Worm (Caenorhabditis elegans) whole organism, late embryonic: ENCODE measurements around the gene map-1.

Experiments used
- C08G9.2 ChIP-seq: sonication (generic microtip); optimal IDR thresholded peaks from 2 replicates; lab custom pipeline; 2016; ENCODE audit warnings: mild to moderate bottlenecking, missing genetic modification characterization, moderate library complexity, missing compliant biosample characterization
- K02D7.2 ChIP-seq: sonication (generic microtip); optimal IDR thresholded peaks from 2 replicates; lab custom pipeline; 2017; ENCODE audit warnings: mild to moderate bottlenecking, missing genetic modification characterization, missing compliant biosample characterization
- K09A11.1 ChIP-seq: sonication (generic microtip); optimal IDR thresholded peaks from 2 replicates; lab custom pipeline; 2017; ENCODE audit warnings: antibody characterized with exemption, mild to moderate bottlenecking, missing genetic modification characterization, missing compliant biosample characterization; ENCODE audit not compliant: insufficient read depth
- ahr-1 ChIP-seq: sonication (generic microtip); optimal IDR thresholded peaks from 2 replicates; lab custom pipeline; 2016; ENCODE audit warnings: missing genetic modification characterization, missing compliant biosample characterization
- ama-1 ChIP-seq: fragments of 150-350 bp; optimal IDR thresholded peaks from 2 replicates; lab custom pipeline; 2014
- ceh-18 ChIP-seq: sonication (generic microtip); optimal IDR thresholded peaks from 2 replicates; lab custom pipeline; 2016; ENCODE audit warnings: missing genetic modification characterization, missing compliant biosample characterization
- ceh-19 ChIP-seq: fragments of 200-800 bp; sonication (Bioruptor generic); optimal IDR thresholded peaks from 2 replicates; lab custom pipeline; 2018; ENCODE audit warnings: mild to moderate bottlenecking, missing genetic modification characterization, missing compliant biosample characterization
- ceh-22 ChIP-seq: sonication (generic microtip); optimal IDR thresholded peaks from 2 replicates; lab custom pipeline; 2017; ENCODE audit warnings: missing biosample characterization, missing genetic modification characterization
- ceh-30 ChIP-seq: fragments of 150-350 bp; optimal IDR thresholded peaks from 2 replicates; lab custom pipeline; 2014; ENCODE audit warnings: missing biosample characterization, missing genetic modification characterization
- ceh-34 ChIP-seq: sonication (generic microtip); optimal IDR thresholded peaks from 2 replicates; lab custom pipeline; 2016; ENCODE audit warnings: mild to moderate bottlenecking, missing genetic modification characterization, missing compliant biosample characterization
- ceh-45 ChIP-seq: fragments of 200-800 bp; sonication (Bioruptor generic); IDR thresholded peaks from 2 replicates; pipeline ENCODE4 v1.3.6; 2022; ENCODE audit warnings: missing genetic modification reagents, missing genetic modification characterization, missing compliant biosample characterization
- ceh-6 ChIP-seq: fragments of 200-800 bp; sonication (Bioruptor generic); optimal IDR thresholded peaks from 2 replicates; lab custom pipeline; 2018; ENCODE audit warnings: mild to moderate bottlenecking, missing genetic modification characterization, missing compliant biosample characterization
- dmd-4 ChIP-seq: sonication (generic microtip); optimal IDR thresholded peaks from 2 replicates; lab custom pipeline; 2016; ENCODE audit warnings: borderline replicate concordance, missing genetic modification characterization, missing compliant biosample characterization
- dve-1 ChIP-seq: sonication (generic microtip); optimal IDR thresholded peaks from 2 replicates; lab custom pipeline; 2017; ENCODE audit warnings: antibody characterized with exemption, mild to moderate bottlenecking, missing genetic modification characterization, missing compliant biosample characterization
- elt-2 ChIP-seq: sonication (generic microtip); optimal IDR thresholded peaks from 2 replicates; lab custom pipeline; 2016; ENCODE audit warnings: missing genetic modification reagents, missing genetic modification characterization, missing compliant biosample characterization
- elt-4 ChIP-seq: sonication (generic microtip); optimal IDR thresholded peaks from 2 replicates; lab custom pipeline; 2016; ENCODE audit warnings: missing genetic modification characterization, missing compliant biosample characterization
- ets-4 ChIP-seq: sonication (generic microtip); optimal IDR thresholded peaks from 2 replicates; lab custom pipeline; 2016; ENCODE audit warnings: missing genetic modification characterization, missing compliant biosample characterization
- eyg-1 ChIP-seq: sonication (generic microtip); optimal IDR thresholded peaks from 2 replicates; lab custom pipeline; 2016; ENCODE audit warnings: missing genotype, missing genetic modification characterization, missing compliant biosample characterization
- fax-1 ChIP-seq: sonication (generic microtip); optimal IDR thresholded peaks from 2 replicates; lab custom pipeline; 2016; ENCODE audit warnings: missing genotype, missing genetic modification characterization, missing compliant biosample characterization
- fkh-6 ChIP-seq: sonication (generic microtip); optimal IDR thresholded peaks from 2 replicates; lab custom pipeline; 2016; ENCODE audit warnings: missing genetic modification characterization, missing compliant biosample characterization
- gmeb-2 ChIP-seq: sonication (generic microtip); optimal IDR thresholded peaks from 2 replicates; lab custom pipeline; 2016; ENCODE audit warnings: missing genetic modification characterization, inconsistent platforms, missing compliant biosample characterization
- hlh-13 ChIP-seq: fragments of 200-800 bp; sonication (Bioruptor generic); optimal IDR thresholded peaks from 2 replicates; lab custom pipeline; 2018; ENCODE audit warnings: mild to moderate bottlenecking, missing genetic modification characterization, missing compliant biosample characterization
- hlh-15 ChIP-seq: sonication (generic microtip); optimal IDR thresholded peaks from 2 replicates; lab custom pipeline; 2016; ENCODE audit warnings: missing genetic modification characterization, missing compliant biosample characterization
- hlh-30 ChIP-seq: sonication (generic microtip); optimal IDR thresholded peaks from 2 replicates; lab custom pipeline; 2017; ENCODE audit warnings: antibody characterized with exemption, missing genetic modification characterization, missing compliant biosample characterization; ENCODE audit not compliant: insufficient read depth
- hlh-6 ChIP-seq: sonication (generic microtip); optimal IDR thresholded peaks from 2 replicates; lab custom pipeline; 2016; ENCODE audit warnings: missing genotype, missing genetic modification characterization, missing compliant biosample characterization
- hlh-8 ChIP-seq: sonication (generic microtip); optimal IDR thresholded peaks from 2 replicates; lab custom pipeline; 2016; ENCODE audit warnings: missing genotype, missing genetic modification characterization, missing compliant biosample characterization
- lin-11 ChIP-seq: fragments of 200-800 bp; sonication (Bioruptor generic); optimal IDR thresholded peaks from 2 replicates; lab custom pipeline; 2018; ENCODE audit warnings: mild to moderate bottlenecking, missing genetic modification characterization, missing compliant biosample characterization
- madf-2 ChIP-seq: sonication (generic microtip); optimal IDR thresholded peaks from 2 replicates; lab custom pipeline; 2017; ENCODE audit warnings: missing genetic modification characterization, missing compliant biosample characterization
- nfya-1 ChIP-seq: sonication (generic microtip); optimal IDR thresholded peaks from 2 replicates; lab custom pipeline; 2017; ENCODE audit warnings: missing genetic modification characterization, mild to moderate bottlenecking, missing compliant biosample characterization, antibody characterized with exemption, moderate library complexity
- odd-2 ChIP-seq: sonication (generic microtip); optimal IDR thresholded peaks from 2 replicates; lab custom pipeline; 2017; ENCODE audit warnings: antibody characterized with exemption, mild to moderate bottlenecking, missing genetic modification characterization, missing compliant biosample characterization
- pag-3 ChIP-seq: sonication (generic microtip); optimal IDR thresholded peaks from 2 replicates; lab custom pipeline; 2016; ENCODE audit warnings: missing compliant biosample characterization, missing genetic modification characterization, borderline replicate concordance
- pha-2 ChIP-seq: sonication (generic microtip); optimal IDR thresholded peaks from 2 replicates; lab custom pipeline; 2017; ENCODE audit warnings: mild to moderate bottlenecking, missing genetic modification characterization, missing compliant biosample characterization
- pros-1 ChIP-seq: fragments of 150-350 bp; optimal IDR thresholded peaks from 2 replicates; lab custom pipeline; 2014; ENCODE audit warnings: missing biosample characterization, missing genetic modification reagents, missing genetic modification characterization
- sdc-2 ChIP-seq: sonication (generic microtip); optimal IDR thresholded peaks from 2 replicates; lab custom pipeline; 2016; ENCODE audit warnings: missing genotype, missing genetic modification characterization, missing compliant biosample characterization
- sox-2 ChIP-seq: fragments of 200-800 bp; sonication (Bioruptor generic); IDR thresholded peaks from 2 replicates; pipeline ENCODE4 v1.3.6; 2022; ENCODE audit warnings: missing genetic modification reagents, missing genetic modification characterization, missing compliant biosample characterization
- syd-9 ChIP-seq: sonication (generic microtip); optimal IDR thresholded peaks from 2 replicates; lab custom pipeline; 2016; ENCODE audit warnings: mild to moderate bottlenecking, missing genetic modification characterization, moderate library complexity, missing compliant biosample characterization
- tbx-2 ChIP-seq: sonication (generic microtip); optimal IDR thresholded peaks from 2 replicates; lab custom pipeline; 2016; ENCODE audit warnings: missing genetic modification characterization, missing compliant biosample characterization
- tbx-7 ChIP-seq: sonication (generic microtip); optimal IDR thresholded peaks from 2 replicates; lab custom pipeline; 2016; ENCODE audit warnings: missing genotype, missing genetic modification characterization, missing compliant biosample characterization
- unc-3 ChIP-seq, 2 experiments: fragments of 200-800 bp in 1 of 2; sonication (Bioruptor generic) in 1 of 2; sonication (generic microtip) in 1 of 2; conservative IDR thresholded peaks in 1 of 2; optimal IDR thresholded peaks in 1 of 2; 2 replicates each; pipeline versions ENCODE4 v1.3.6 to Lab custom; 2016 to 2022; ENCODE audit warnings: missing compliant biosample characterization in 2 of 2, missing genetic modification characterization in 2 of 2, missing genetic modification reagents in 1 of 2
- unc-86 ChIP-seq: sonication (generic microtip); optimal IDR thresholded peaks from 2 replicates; lab custom pipeline; 2016; ENCODE audit warnings: missing genetic modification characterization, missing compliant biosample characterization
- ztf-16 ChIP-seq: sonication (generic microtip); optimal IDR thresholded peaks from 2 replicates; lab custom pipeline; 2017; ENCODE audit warnings: missing genetic modification characterization, missing compliant biosample characterization

map-1 gene

DNA sequence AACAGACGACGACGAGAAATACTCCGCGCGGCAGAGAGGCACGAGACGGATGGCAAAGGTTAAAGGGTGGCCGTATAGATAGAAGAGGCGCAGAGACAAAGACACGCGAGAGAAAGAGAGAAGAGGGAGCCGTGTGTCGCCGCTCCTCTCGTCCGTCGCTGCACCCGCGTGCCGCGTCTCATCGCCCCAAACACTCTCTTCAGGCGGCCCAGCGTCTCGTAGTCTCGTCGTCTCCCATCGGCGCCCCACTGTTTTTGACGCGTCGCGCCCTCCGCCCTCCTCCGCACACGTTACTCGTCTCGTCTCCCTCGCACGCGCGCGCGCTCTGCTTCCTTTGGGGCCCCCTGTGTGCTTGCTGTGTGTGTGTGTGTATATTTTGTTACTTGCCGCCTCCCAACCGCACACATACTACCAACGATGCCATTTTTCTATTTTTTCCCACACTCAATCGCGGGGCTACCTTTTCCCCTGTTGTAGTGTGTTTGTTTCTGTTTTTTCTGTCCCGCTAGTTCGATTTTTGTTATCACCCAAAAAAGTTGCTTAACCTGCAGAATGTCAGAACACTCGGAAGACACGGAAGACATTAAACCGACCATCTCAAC, 50.0 kb downstream of the map-1 start, which contains the start of gene madf-9 (continued):
- no peak for TF ChIP-seq hlh-15 (tag; lab: Kevin White, UChicago)
- peak; percentile 63 for TF ChIP-seq pros-1 (tag; lab: Kevin White, UChicago)
- TF ChIP-seq nfya-1 (tag; lab: Kevin White, UChicago) = peak; percentile 62
- peak; percentile 67 for TF ChIP-seq ceh-34 (tag; lab: Kevin White, UChicago)
- no peak for TF ChIP-seq gmeb-2 (tag; lab: Kevin White, UChicago)
- peak; percentile 41 for TF ChIP-seq hlh-30 (tag; lab: Kevin White, UChicago)
- TF ChIP-seq madf-2 (tag; lab: Kevin White, UChicago) = no peak
- TF ChIP-seq fax-1 (tag; lab: Kevin White, UChicago) = peak; percentile 21
- peak; percentile 43 for TF ChIP-seq sdc-2
- peak; percentile 12 for TF ChIP-seq elt-2 (tag; lab: Kevin White, UChicago)
- TF ChIP-seq eyg-1 (tag; lab: Kevin White, UChicago) = no peak
- TF ChIP-seq sox-2 = no peak
- TF ChIP-seq tbx-2 (tag; lab: Kevin White, UChicago) = peak; percentile 61
- no peak for TF ChIP-seq pha-2 (tag; lab: Kevin White, UChicago)
- peak; percentile 41 for TF ChIP-seq syd-9 (tag; lab: Kevin White, UChicago)
- no peak for TF ChIP-seq pag-3 (tag; lab: Kevin White, UChicago)
- no peak for TF ChIP-seq ceh-30 (tag; lab: Kevin White, UChicago)
- no peak for TF ChIP-seq ama-1 (lab: Kevin White, UChicago)
- TF ChIP-seq unc-86 = no peak
- no peak for TF ChIP-seq hlh-8
- no peak for TF ChIP-seq dmd-4 (tag; lab: Kevin White, UChicago)
- no peak for TF ChIP-seq ceh-6 (GFP tag; lab: Kevin White, UChicago)
- no peak for TF ChIP-seq unc-3 (GFP tag; conservative IDR thresholded peaks at IDR 0.05; lab: Robert Waterston, UW)
- TF ChIP-seq unc-3 (tag; optimal IDR thresholded peaks at IDR 0.05; lab: Kevin White, UChicago) = no peak
- TF ChIP-seq K09A11.1 (tag; lab: Kevin White, UChicago) = no peak
- TF ChIP-seq ahr-1 (tag; lab: Kevin White, UChicago) = no peak
- no peak for TF ChIP-seq ztf-16 (tag; lab: Kevin White, UChicago)
- no peak for TF ChIP-seq hlh-6 (tag; lab: Kevin White, UChicago)
- TF ChIP-seq ceh-19 (GFP tag; lab: Kevin White, UChicago) = peak; percentile 32
- TF ChIP-seq C08G9.2 = peak; percentile 32
- TF ChIP-seq ceh-22 (tag; lab: Kevin White, UChicago) = no peak
- TF ChIP-seq fkh-6 (tag; lab: Kevin White, UChicago) = no peak
- no peak for TF ChIP-seq tbx-7 (tag; lab: Kevin White, UChicago)
- peak; percentile 16 for TF ChIP-seq ets-4 (tag; lab: Kevin White, UChicago)
- TF ChIP-seq odd-2 = no peak
- no peak for TF ChIP-seq ceh-45
- no peak for TF ChIP-seq elt-4 (tag; lab: Kevin White, UChicago)
- TF ChIP-seq K02D7.2 (tag; lab: Kevin White, UChicago) = no peak
- TF ChIP-seq hlh-13 (GFP tag; lab: Kevin White, UChicago) = no peak
- TF ChIP-seq lin-11 (tag; lab: Kevin White, UChicago) = no peak
- peak; percentile 77 for TF ChIP-seq ceh-18 (tag; lab: Kevin White, UChicago)
- peak; percentile 36 for TF ChIP-seq dve-1 (tag; lab: Kevin White, UChicago)
